Worm (Caenorhabditis elegans): ENCODE data around the gene R06F6.12.

Gene R06F6.12

ce11 chrII:10861305-10861704 is 37.4 kb upstream of the R06F6.12 start:
- TF ChIP-seq sea-1 (GFP tag; conservative IDR thresholded peaks at IDR 0.05) = no peak
- TF ChIP-seq ceh-13 (GFP tag; optimal IDR thresholded peaks at IDR 0.05) = no peak

- TF ChIP-seq flt-1 (GFP tag; IDR thresholded peaks at IDR 0.05) (no peak), tbx-37 (GFP tag; conservative IDR thresholded peaks at IDR 0.05) (no peak), hmbx-1 (tag; optimal IDR thresholded peaks at IDR 0.05) (no peak), tra-4 (tag; optimal IDR thresholded peaks at IDR 0.05) (no peak), ama-1 (optimal IDR thresholded peaks at IDR 0.05) (no peak), ceh-13 (GFP tag; optimal IDR thresholded peaks at IDR 0.05) (no peak), ets-7 (tag; optimal IDR thresholded peaks at IDR 0.05) (no peak), F13C5.2 (tag; optimal IDR thresholded peaks at IDR 0.05) (no peak), hmg-4 (GFP tag; optimal IDR thresholded peaks at IDR 0.05) (no peak), aly-1 (tag; optimal IDR thresholded peaks at IDR 0.05) (no peak), tbx-11 (GFP tag; IDR thresholded peaks at IDR 0.05) (no peak), ceh-36 (tag; optimal IDR thresholded peaks at IDR 0.05) (no peak), hnd-1 (tag; optimal IDR thresholded peaks at IDR 0.05) (no peak), scrt-1 (GFP tag; IDR thresholded peaks at IDR 0.05) (no peak)
Measured at ce11 chrII:10860840-10861239, 37.0 kb upstream of the R06F6.12 start, which contains the start of gene M106.3. M106.3 (minus strand) TSS chrII:10860909.

ce11 chrII:10859359-10859758 is 35.5 kb upstream of the R06F6.12 start:
- TF ChIP-seq scrt-1 (GFP tag; IDR thresholded peaks at IDR 0.05) = no peak
- TF ChIP-seq aly-1 (tag; optimal IDR thresholded peaks at IDR 0.05) = no peak
- no peak for TF ChIP-seq ceh-36 (tag; optimal IDR thresholded peaks at IDR 0.05)
- no peak for TF ChIP-seq pes-1 (GFP tag; IDR thresholded peaks at IDR 0.05)
- no peak for TF ChIP-seq hnd-1 (tag; optimal IDR thresholded peaks at IDR 0.05)
- no peak for TF ChIP-seq B0310.2 (tag; optimal IDR thresholded peaks at IDR 0.05)
- TF ChIP-seq ama-1 (optimal IDR thresholded peaks at IDR 0.05) = no peak
- TF ChIP-seq tra-4 (tag; optimal IDR thresholded peaks at IDR 0.05) = no peak
- no peak for TF ChIP-seq ets-7 (tag; optimal IDR thresholded peaks at IDR 0.05)
- TF ChIP-seq F13C5.2 (tag; optimal IDR thresholded peaks at IDR 0.05) = no peak
- TF ChIP-seq hmbx-1 (tag; optimal IDR thresholded peaks at IDR 0.05) = no peak
- no peak for TF ChIP-seq flt-1 (GFP tag; IDR thresholded peaks at IDR 0.05)
- TF ChIP-seq sea-1 (GFP tag; conservative IDR thresholded peaks at IDR 0.05) = no peak

ce11 chrII:10857077-10857476 is 33.2 kb upstream of the R06F6.12 start, which contains the start of gene M106.7:
M106.7 (minus strand) TSS chrII:10857177.
- TF ChIP-seq tra-4 (tag; optimal IDR thresholded peaks at IDR 0.05) = no peak
- no peak for TF ChIP-seq scrt-1 (GFP tag; IDR thresholded peaks at IDR 0.05)
- TF ChIP-seq F13C5.2 (tag; optimal IDR thresholded peaks at IDR 0.05) = no peak
- no peak for TF ChIP-seq flt-1 (GFP tag; IDR thresholded peaks at IDR 0.05)
- no peak for TF ChIP-seq hmbx-1 (tag; optimal IDR thresholded peaks at IDR 0.05)
- no peak for TF ChIP-seq ceh-13 (GFP tag; optimal IDR thresholded peaks at IDR 0.05)
- TF ChIP-seq hnd-1 (tag; optimal IDR thresholded peaks at IDR 0.05) = no peak
- TF ChIP-seq tbx-37 (GFP tag; conservative IDR thresholded peaks at IDR 0.05) = no peak
- TF ChIP-seq B0310.2 (tag; optimal IDR thresholded peaks at IDR 0.05) = no peak
- TF ChIP-seq ets-7 (tag; optimal IDR thresholded peaks at IDR 0.05) = no peak
- TF ChIP-seq hmg-4 (GFP tag; optimal IDR thresholded peaks at IDR 0.05) = no peak
- TF ChIP-seq pes-1 (GFP tag; IDR thresholded peaks at IDR 0.05) = no peak
- TF ChIP-seq sea-1 (GFP tag; conservative IDR thresholded peaks at IDR 0.05) = no peak

- TF ChIP-seq scrt-1 (GFP tag; IDR thresholded peaks at IDR 0.05) = no peak
- TF ChIP-seq F13C5.2 (tag; optimal IDR thresholded peaks at IDR 0.05) = no peak
- TF ChIP-seq hmg-4 (GFP tag; optimal IDR thresholded peaks at IDR 0.05) = no peak
- TF ChIP-seq ama-1 (optimal IDR thresholded peaks at IDR 0.05) = no peak
- TF ChIP-seq sea-1 (GFP tag; conservative IDR thresholded peaks at IDR 0.05) = no peak
- TF ChIP-seq aly-1 (tag; optimal IDR thresholded peaks at IDR 0.05) = no peak
- no peak for TF ChIP-seq ets-7 (tag; optimal IDR thresholded peaks at IDR 0.05)
- no peak for TF ChIP-seq B0310.2 (tag; optimal IDR thresholded peaks at IDR 0.05)
- TF ChIP-seq flt-1 (GFP tag; IDR thresholded peaks at IDR 0.05) = no peak
Measured at ce11 chrII:10852880-10853279, 29.0 kb upstream of the R06F6.12 start.

- peak; percentile 46 for TF ChIP-seq hmg-4 (GFP tag; optimal IDR thresholded peaks at IDR 0.05)
- TF ChIP-seq pes-1 (GFP tag; IDR thresholded peaks at IDR 0.05) = no peak
- TF ChIP-seq tra-4 (tag; optimal IDR thresholded peaks at IDR 0.05) = no peak
Measured at ce11 chrII:10851110-10851509, 27.2 kb upstream of the R06F6.12 start.

ce11 chrII:10849903-10850302 is 26.0 kb upstream of the R06F6.12 start, which contains the start of gene M106.2:
M106.2 (minus strand) TSS chrII:10850003.
- TF ChIP-seq pes-1 (GFP tag; IDR thresholded peaks at IDR 0.05) (no peak), tbx-11 (GFP tag; IDR thresholded peaks at IDR 0.05) (no peak), scrt-1 (GFP tag; IDR thresholded peaks at IDR 0.05) (no peak), tbx-37 (GFP tag; conservative IDR thresholded peaks at IDR 0.05) (no peak), sea-1 (GFP tag; conservative IDR thresholded peaks at IDR 0.05) (no peak), aly-1 (tag; optimal IDR thresholded peaks at IDR 0.05) (no peak), B0310.2 (tag; optimal IDR thresholded peaks at IDR 0.05) (no peak)

- no peak for TF ChIP-seq ama-1 (optimal IDR thresholded peaks at IDR 0.05)
- no peak for TF ChIP-seq ceh-13 (GFP tag; optimal IDR thresholded peaks at IDR 0.05)
Measured at ce11 chrII:10847057-10847456, 23.2 kb upstream of the R06F6.12 start.

ce11 chrII:10843527-10843926 is 19.6 kb upstream of the R06F6.12 start, which contains the start of gene M106.8:
M106.8 (minus strand) TSS chrII:10843627.
- TF ChIP-seq ceh-13 (GFP tag; optimal IDR thresholded peaks at IDR 0.05) (no peak), scrt-1 (GFP tag; IDR thresholded peaks at IDR 0.05) (no peak), hnd-1 (tag; optimal IDR thresholded peaks at IDR 0.05) (no peak), tra-4 (tag; optimal IDR thresholded peaks at IDR 0.05) (no peak), B0310.2 (tag; optimal IDR thresholded peaks at IDR 0.05) (no peak), hmbx-1 (tag; optimal IDR thresholded peaks at IDR 0.05) (no peak), ets-7 (tag; optimal IDR thresholded peaks at IDR 0.05) (no peak), ama-1 (optimal IDR thresholded peaks at IDR 0.05) (no peak), tbx-37 (GFP tag; conservative IDR thresholded peaks at IDR 0.05) (no peak), tbx-11 (GFP tag; IDR thresholded peaks at IDR 0.05) (no peak), hmg-4 (GFP tag; optimal IDR thresholded peaks at IDR 0.05) (no peak), aly-1 (tag; optimal IDR thresholded peaks at IDR 0.05) (no peak)

Measured in whole organism, early embryonic.